Fruit fly (Drosophila melanogaster) whole organism, embryonic: ENCODE results near the gene CG43750.

Source experiments
- CG12744 ChIP-seq: fragments of 200-800 bp; sonication (Bioruptor generic); optimal IDR thresholded peaks from 2 replicates; lab custom pipeline; 2016; ENCODE audit warnings: missing biosample characterization, missing genetic modification characterization
- CG14050 ChIP-seq: fragments of 200-800 bp; sonication (Bioruptor generic); IDR thresholded peaks from 3 replicates; pipeline ENCODE4 v1.3.6; 2022; ENCODE audit warnings: missing biosample characterization, missing genetic modification characterization
- CG32772 ChIP-seq: fragments of 200-800 bp; sonication (Bioruptor generic); IDR thresholded peaks from 2 replicates; pipeline ENCODE4 v1.3.6; 2022; ENCODE audit warnings: missing biosample characterization, missing genetic modification characterization
- CG8478 ChIP-seq: fragments of >200 bp; optimal IDR thresholded peaks from 2 replicates; lab custom pipeline; 2018
- CHES-1-like ChIP-seq: fragments of 200-800 bp; sonication (Bioruptor generic); optimal IDR thresholded peaks from 2 replicates; lab custom pipeline; 2016; ENCODE audit warnings: missing biosample characterization, missing genetic modification characterization
- D ChIP-seq, 2 experiments: fragments of 200-800 bp in 1 of 2; fragments of >200 bp in 1 of 2; sonication (Bioruptor generic) in 1 of 2; optimal IDR thresholded peaks; 2 replicates in 1 of 2; 3 replicates in 1 of 2; lab custom pipeline; 2017; ENCODE audit warnings: mild to moderate bottlenecking in 1 of 2, missing biosample characterization in 1 of 2, missing genetic modification characterization in 1 of 2, missing genetic modification reagents in 1 of 2
- Mes4 ChIP-seq: fragments of 200-800 bp; sonication (Bioruptor generic); optimal IDR thresholded peaks from 2 replicates; lab custom pipeline; 2016; ENCODE audit warnings: missing biosample characterization, missing genetic modification characterization
- YL-1 ChIP-seq: fragments of 200-800 bp; sonication (Bioruptor generic); optimal IDR thresholded peaks from 3 replicates; lab custom pipeline; 2017; ENCODE audit warnings: missing biosample characterization, mild to moderate bottlenecking, missing genetic modification characterization
- ato ChIP-seq: fragments of 200-800 bp; sonication (Bioruptor generic); IDR thresholded peaks from 2 replicates; pipeline ENCODE4 v1.3.6; 2022; ENCODE audit warnings: missing biosample characterization, missing genetic modification characterization; ENCODE audit not compliant: partially characterized antibody
- crp ChIP-seq, 2 experiments: fragments of 200-800 bp; sonication (Bioruptor generic); optimal IDR thresholded peaks; 2 replicates in 1 of 2; 3 replicates in 1 of 2; lab custom pipeline; 2017; ENCODE audit warnings: missing biosample characterization in 2 of 2, missing genetic modification characterization in 2 of 2, mild to moderate bottlenecking in 1 of 2, moderate library complexity in 1 of 2
- gt ChIP-seq: fragments of 200-800 bp; sonication (Bioruptor generic); IDR thresholded peaks from 2 replicates; pipeline ENCODE4 v1.3.6; 2022; ENCODE audit warnings: missing biosample characterization, missing genetic modification characterization
- lab ChIP-seq: fragments of 200-800 bp; sonication (Bioruptor generic); optimal IDR thresholded peaks from 3 replicates; lab custom pipeline; 2017; ENCODE audit warnings: missing biosample characterization, missing genetic modification characterization, mild to moderate bottlenecking, moderate library complexity, missing genetic modification reagents
- ttk ChIP-seq: fragments of 200-800 bp; sonication (Bioruptor generic); IDR thresholded peaks from 2 replicates; pipeline ENCODE4 v2.1.2; 2022; ENCODE audit warnings: missing biosample characterization, missing genetic modification characterization
- zf30C ChIP-seq: fragments of 200-800 bp; sonication (Bioruptor generic); optimal IDR thresholded peaks from 3 replicates; lab custom pipeline; 2018; ENCODE audit warnings: missing biosample characterization, mild to moderate bottlenecking, missing genetic modification characterization

dm6 chr2L:2373818-2374746 is 16.4 kb downstream of the CG43750 start, which contains the start of the genes CG3609 and CG15390:
- TF ChIP-seq CG8478 = no peak
- peak; percentile 82 for TF ChIP-seq Mes4 (GFP tag; lab: Kevin White, UChicago)
- peak; percentile 11 for TF ChIP-seq zf30C (GFP tag; lab: Kevin White, UChicago)
- peak; percentile 62 for TF ChIP-seq YL-1 (GFP tag; lab: Kevin White, UChicago)
- TF ChIP-seq ato = no peak
- TF ChIP-seq lab (GFP tag; lab: Kevin White, UChicago) = peak; percentile 80
- TF ChIP-seq CG14050 (GFP tag; lab: Robert Waterston, UW) = peak; percentile 62
- TF ChIP-seq CHES-1-like (GFP tag; lab: Kevin White, UChicago) = peak; percentile 94
- no peak for TF ChIP-seq gt
- peak; percentile 77 for TF ChIP-seq CG32772
- no peak for TF ChIP-seq D (optimal IDR thresholded peaks at IDR 0.05; lab: Kevin White, UChicago)
- peak; percentile 2 for TF ChIP-seq D (GFP tag; optimal IDR thresholded peaks at IDR 0.05; lab: Kevin White, UChicago)
- TF ChIP-seq CG12744 (GFP tag; lab: Kevin White, UChicago) = peak; percentile 86
- peak; percentile 57; the same call in 1 of the 2 replicates for TF ChIP-seq ttk (GFP tag; lab: Robert Waterston, UW)
- peak; percentile 85 to 99 for TF ChIP-seq crp (GFP tag; optimal IDR thresholded peaks at IDR 0.05; lab: Kevin White, UChicago)
